Worm (Caenorhabditis elegans): Measurements from ENCODE around the gene C31C9.7.

Gene C31C9.7

DNA sequence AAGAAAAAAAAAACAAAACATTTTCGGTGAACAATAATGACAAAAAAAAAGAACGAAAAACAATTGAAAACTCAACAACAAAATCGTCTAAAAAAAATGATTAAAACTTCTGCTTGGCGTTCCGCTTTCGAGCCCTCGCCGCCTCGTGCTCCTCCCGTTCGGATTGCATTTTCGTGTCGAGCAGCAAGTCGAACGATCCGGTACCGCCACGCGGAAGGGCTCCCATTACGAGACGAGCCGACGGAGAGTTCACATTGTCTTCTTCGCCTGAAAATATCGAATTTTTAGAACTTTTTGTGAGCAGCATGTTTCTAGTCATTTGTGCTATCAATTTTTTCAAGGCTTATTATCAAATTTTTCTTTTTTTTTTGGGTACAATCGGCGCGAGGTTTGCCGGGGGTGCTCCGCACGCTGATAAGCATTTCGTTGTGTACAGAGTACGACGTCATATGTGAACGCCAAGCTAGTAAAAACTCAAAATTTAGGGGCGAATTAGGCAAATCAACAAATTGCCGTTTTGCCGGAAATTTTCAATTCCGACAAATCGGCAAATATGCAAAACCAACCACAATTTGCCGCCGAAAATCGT is 1.9 kb downstream of the C31C9.7 start:
- TF ChIP-seq elt-2 (tag; optimal IDR thresholded peaks at IDR 0.05) (peak; percentile 90), nhr-11 (tag; optimal IDR thresholded peaks at IDR 0.05) (no peak), ceh-82 (tag; optimal IDR thresholded peaks at IDR 0.05) (no peak), pqm-1 (tag; optimal IDR thresholded peaks at IDR 0.05) (peak; percentile 29), fos-1 (tag; optimal IDR thresholded peaks at IDR 0.05) (no peak), pha-4 (tag; optimal IDR thresholded peaks at IDR 0.05) (peak; percentile 10)

DNA sequence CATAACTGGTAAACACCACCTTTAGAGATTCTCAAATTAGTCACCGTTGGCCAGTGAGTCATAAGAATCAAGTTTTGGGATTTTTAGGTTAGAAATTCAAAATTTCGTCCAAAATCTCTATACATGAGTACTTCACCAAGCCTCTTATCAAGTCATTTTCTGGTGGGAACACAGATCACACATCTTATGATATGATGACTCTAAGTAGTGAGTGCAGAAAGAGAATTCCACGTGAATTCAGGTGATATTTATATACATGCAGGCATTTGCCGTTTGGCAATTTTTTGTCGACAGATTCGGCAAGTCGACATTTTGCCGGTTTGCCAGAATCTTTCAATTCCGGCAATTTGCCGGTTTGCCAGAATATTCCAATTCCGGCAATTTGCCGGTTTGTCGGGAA is 3.2 kb downstream of the C31C9.7 start:
- no peak for TF ChIP-seq hmg-11 (tag; optimal IDR thresholded peaks at IDR 0.05)
- TF ChIP-seq jun-1 (tag; optimal IDR thresholded peaks at IDR 0.05): no peak
- TF ChIP-seq nhr-12 (tag; optimal IDR thresholded peaks at IDR 0.05): no peak
- no peak for TF ChIP-seq ama-1 (optimal IDR thresholded peaks at IDR 0.05)
- TF ChIP-seq ceh-9 (tag; optimal IDR thresholded peaks at IDR 0.05): no peak
- no peak for TF ChIP-seq fkh-10 (GFP tag; optimal IDR thresholded peaks at IDR 0.05)
- no peak for TF ChIP-seq nhr-28 (tag; optimal IDR thresholded peaks at IDR 0.05)
- TF ChIP-seq elt-1 (tag; optimal IDR thresholded peaks at IDR 0.05): no peak
- no peak for TF ChIP-seq unc-62 (GFP tag; optimal IDR thresholded peaks at IDR 0.05)
- peak; percentile 18 for TF ChIP-seq pqm-1 (tag; optimal IDR thresholded peaks at IDR 0.05)
- peak; percentile 37 for TF ChIP-seq elt-2 (tag; optimal IDR thresholded peaks at IDR 0.05)

DNA sequence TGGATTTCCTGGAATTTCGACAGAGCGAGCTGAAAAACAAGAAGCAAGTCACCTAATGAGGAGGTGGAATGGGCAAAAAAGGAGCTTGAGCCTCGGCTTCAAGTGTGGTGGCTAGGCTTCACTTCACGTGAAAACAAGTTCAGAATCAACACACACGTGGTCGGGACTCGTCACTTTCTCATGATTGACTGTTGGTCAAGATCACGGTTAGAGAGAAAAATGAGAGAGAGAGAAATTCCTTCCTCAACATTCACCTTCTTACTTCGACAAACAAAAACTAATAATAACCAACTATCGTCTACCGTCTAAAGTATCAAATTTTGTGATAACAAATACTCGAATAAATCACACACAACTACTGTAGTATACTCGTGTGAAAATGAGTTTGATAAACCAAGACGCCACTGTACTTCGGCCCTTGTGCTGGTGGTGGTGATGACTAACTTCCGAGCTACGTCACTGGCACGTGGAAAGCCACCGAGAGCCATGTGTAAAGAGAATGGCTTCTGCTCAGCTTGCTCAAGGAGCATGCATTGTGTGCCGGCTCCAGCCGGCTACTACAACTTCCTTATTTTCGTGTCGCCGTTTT is 4.8 kb downstream of the C31C9.7 start:
- TF ChIP-seq snpc-4 (tag; optimal IDR thresholded peaks at IDR 0.05) (no peak), nhr-43 (tag; optimal IDR thresholded peaks at IDR 0.05; ENCODE audit: poor library complexity, severe bottlenecking) (peak; percentile 48), pqm-1 (tag; optimal IDR thresholded peaks at IDR 0.05) (peak; percentile 57), ztf-4 (tag; optimal IDR thresholded peaks at IDR 0.05) (no peak), ama-1 (optimal IDR thresholded peaks at IDR 0.05) (peak; percentile 67), egl-27 (tag; optimal IDR thresholded peaks at IDR 0.05) (no peak), aly-2 (tag; optimal IDR thresholded peaks at IDR 0.05) (no peak), nfya-1 (tag; optimal IDR thresholded peaks at IDR 0.05; ENCODE audit: insufficient read depth) (no peak), nhr-77 (tag; optimal IDR thresholded peaks at IDR 0.05) (no peak), pha-4 (tag; optimal IDR thresholded peaks at IDR 0.05) (no peak), elt-2 (tag; optimal IDR thresholded peaks at IDR 0.05) (peak; percentile 33), nhr-25 (tag; optimal IDR thresholded peaks at IDR 0.05) (peak; percentile 36)

DNA sequence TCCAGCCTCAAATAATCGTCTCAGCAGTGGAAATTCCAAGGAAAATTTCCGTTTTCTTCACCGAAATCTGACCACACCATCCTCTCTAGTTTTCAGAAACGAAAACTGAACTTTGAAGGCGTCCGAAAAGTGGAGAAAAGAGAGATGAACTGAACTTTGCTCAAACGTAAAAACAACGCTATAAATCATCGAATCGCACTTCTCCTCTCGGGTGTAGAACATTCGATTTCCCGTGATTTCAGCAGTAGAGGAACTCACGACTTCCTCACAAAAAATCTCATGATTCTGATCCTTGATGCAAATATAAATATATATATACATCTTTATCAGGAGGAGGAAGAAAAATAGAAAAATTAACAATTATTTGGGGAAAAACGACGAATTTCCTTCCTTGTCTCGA is 6.3 kb downstream of the C31C9.7 start:
- TF ChIP-seq ama-1 (optimal IDR thresholded peaks at IDR 0.05) (peak; percentile 6), mml-1 (tag; optimal IDR thresholded peaks at IDR 0.05) (no peak), elt-2 (tag; optimal IDR thresholded peaks at IDR 0.05) (no peak), nhr-23 (tag; optimal IDR thresholded peaks at IDR 0.05) (no peak), ztf-11 (tag; optimal IDR thresholded peaks at IDR 0.05) (no peak), tbx-2 (tag; optimal IDR thresholded peaks at IDR 0.05) (no peak), lin-39 (tag; optimal IDR thresholded peaks at IDR 0.05) (peak; percentile 14)

DNA sequence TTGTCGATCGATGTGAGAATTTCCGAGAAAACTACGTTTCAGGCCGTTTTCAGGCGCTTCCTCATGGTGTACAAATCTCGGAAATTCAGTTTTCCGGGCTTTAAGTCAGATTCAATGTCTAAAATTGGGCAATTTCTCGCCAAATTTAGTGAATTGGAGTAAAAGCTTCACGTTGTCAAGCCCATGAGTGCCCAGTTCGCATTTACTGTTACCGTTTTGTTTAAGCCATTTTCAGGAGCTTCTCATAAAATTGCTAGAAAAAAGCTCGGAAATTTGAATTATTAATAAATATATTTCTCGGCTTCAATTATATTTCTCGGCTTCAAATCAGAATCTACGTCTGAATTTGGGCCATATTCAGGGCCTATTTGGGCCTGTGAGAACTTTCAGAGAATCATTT is 9.0 kb downstream of the C31C9.7 start:
- TF ChIP-seq fkh-10 (GFP tag; optimal IDR thresholded peaks at IDR 0.05): no peak
- no peak for TF ChIP-seq hmg-11 (tag; optimal IDR thresholded peaks at IDR 0.05)
- no peak for TF ChIP-seq fos-1 (tag; optimal IDR thresholded peaks at IDR 0.05)
- no peak for TF ChIP-seq nfya-1 (tag; optimal IDR thresholded peaks at IDR 0.05; ENCODE audit: insufficient read depth)
- no peak for TF ChIP-seq snpc-4 (tag; optimal IDR thresholded peaks at IDR 0.05)
- no peak for TF ChIP-seq ama-1 (optimal IDR thresholded peaks at IDR 0.05)
- TF ChIP-seq unc-39 (tag; optimal IDR thresholded peaks at IDR 0.05): no peak

DNA sequence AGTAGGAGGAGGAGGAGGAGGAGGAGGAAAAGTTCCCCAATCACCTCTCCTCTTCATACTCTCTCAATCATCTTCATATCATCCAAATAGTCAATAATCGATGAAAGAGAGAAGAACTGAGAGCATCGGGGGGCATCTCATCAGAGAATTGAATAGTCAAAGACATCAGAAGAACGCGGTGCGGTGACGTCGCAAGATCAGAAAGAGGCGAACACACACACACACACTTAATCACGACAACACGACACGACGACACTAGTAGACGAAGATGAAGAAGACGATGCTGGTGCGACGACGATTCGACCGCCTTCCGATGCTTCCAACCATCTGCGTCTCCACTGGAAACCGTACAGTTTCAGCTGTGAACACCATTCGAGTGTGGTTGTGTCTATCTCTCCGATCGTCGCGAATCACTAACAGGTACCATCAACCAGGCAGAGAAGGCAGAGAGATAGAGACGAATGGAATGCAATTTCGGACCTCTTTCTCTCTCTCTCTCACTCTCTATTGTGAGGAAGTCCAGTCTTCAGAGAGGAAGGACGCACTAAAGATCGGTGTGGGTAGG is 9.7 kb downstream of the C31C9.7 start:
- peak; percentile 75 for TF ChIP-seq ceh-28 (tag; optimal IDR thresholded peaks at IDR 0.05)
- TF ChIP-seq ama-1 (optimal IDR thresholded peaks at IDR 0.05): no peak
- TF ChIP-seq elt-1 (tag; optimal IDR thresholded peaks at IDR 0.05): no peak
- TF ChIP-seq nhr-43 (tag; optimal IDR thresholded peaks at IDR 0.05; ENCODE audit: poor library complexity, severe bottlenecking): peak; percentile 91
- peak; percentile 31 for TF ChIP-seq nfya-1 (tag; optimal IDR thresholded peaks at IDR 0.05; ENCODE audit: insufficient read depth)
- peak; percentile 75 for TF ChIP-seq nhr-25 (tag; optimal IDR thresholded peaks at IDR 0.05)
- TF ChIP-seq fkh-2 (tag; optimal IDR thresholded peaks at IDR 0.05): no peak
- TF ChIP-seq ztf-4 (tag; optimal IDR thresholded peaks at IDR 0.05): no peak
- peak in 2 of 3 experiments; percentile 8 to 57 for TF ChIP-seq elt-3 (tag; optimal IDR thresholded peaks at IDR 0.05)
- peak; percentile 60 for TF ChIP-seq nhr-23 (tag; optimal IDR thresholded peaks at IDR 0.05)
- peak; percentile 36 for TF ChIP-seq lsy-12 (tag; optimal IDR thresholded peaks at IDR 0.05)
